Fruit fly (Drosophila melanogaster) whole organism, embryonic: Measurements from ENCODE around the gene Prosalpha6.

Experiments
- CG1024 ChIP-seq: fragments of 200-800 bp; sonication (Bioruptor generic); IDR thresholded peaks from 2 replicates; pipeline ENCODE4 v1.3.6; 2022; ENCODE audit warnings: missing biosample characterization, missing genetic modification characterization
- CG10321 ChIP-seq: fragments of 200-800 bp; sonication (Bioruptor generic); IDR thresholded peaks from 2 replicates; pipeline ENCODE4 v1.3.6; 2022; ENCODE audit warnings: missing biosample characterization, missing genetic modification characterization
- CG11560 ChIP-seq: fragments of 200-800 bp; sonication (Bioruptor generic); IDR thresholded peaks from 3 replicates; pipeline ENCODE4 v1.3.6; 2022; ENCODE audit warnings: missing biosample characterization, missing genetic modification characterization
- CG1529 ChIP-seq: fragments of 200-800 bp; sonication (Bioruptor generic); optimal IDR thresholded peaks from 3 replicates; lab custom pipeline; 2018; ENCODE audit warnings: missing biosample characterization, missing genetic modification characterization
- CG1603 ChIP-seq: fragments of 200-800 bp; sonication (Bioruptor generic); optimal IDR thresholded peaks from 2 replicates; lab custom pipeline; 2019; ENCODE audit warnings: missing biosample characterization, mild to moderate bottlenecking, missing genetic modification characterization, moderate library complexity
- CG17328 ChIP-seq: fragments of 200-800 bp; sonication (Bioruptor generic); IDR thresholded peaks from 2 replicates; pipeline ENCODE4 v1.3.6; 2022; ENCODE audit warnings: missing biosample characterization, missing genetic modification characterization
- CG2120 ChIP-seq: fragments of 200-800 bp; sonication (Bioruptor generic); optimal IDR thresholded peaks from 3 replicates; lab custom pipeline; 2016; ENCODE audit warnings: missing biosample characterization, missing genetic modification characterization
- CG3065 ChIP-seq: fragments of 200-800 bp; sonication (Bioruptor generic); optimal IDR thresholded peaks from 2 replicates; lab custom pipeline; 2016; ENCODE audit warnings: missing biosample characterization, missing genetic modification characterization
- CG3163 ChIP-seq: fragments of 200-800 bp; sonication (Bioruptor generic); optimal IDR thresholded peaks from 3 replicates; lab custom pipeline; 2016; ENCODE audit warnings: missing biosample characterization, missing genetic modification characterization
- CG32767 ChIP-seq: fragments of 200-800 bp; sonication (Bioruptor generic); IDR thresholded peaks from 2 replicates; pipeline ENCODE4 v1.3.6; 2022; ENCODE audit warnings: missing biosample characterization, missing genetic modification characterization
- CG3281 ChIP-seq: fragments of 200-800 bp; sonication (Bioruptor generic); optimal IDR thresholded peaks from 3 replicates; lab custom pipeline; 2017; ENCODE audit warnings: missing biosample characterization, mild to moderate bottlenecking, missing genetic modification characterization
- CG33213 ChIP-seq: fragments of 200-800 bp; sonication (Bioruptor generic); optimal IDR thresholded peaks from 3 replicates; lab custom pipeline; 2016; ENCODE audit warnings: missing biosample characterization, missing genetic modification characterization
- CG34422 ChIP-seq: fragments of 200-800 bp; sonication (Bioruptor generic); IDR thresholded peaks from 3 replicates; pipeline ENCODE4 v1.3.6; 2022; ENCODE audit warnings: missing biosample characterization, missing genetic modification characterization
- CG3838 ChIP-seq: fragments of 200-800 bp; sonication (Bioruptor generic); optimal IDR thresholded peaks from 3 replicates; lab custom pipeline; 2016; ENCODE audit warnings: missing biosample characterization, missing genetic modification characterization
- CG4617 ChIP-seq: fragments of 200-800 bp; sonication (Bioruptor generic); optimal IDR thresholded peaks from 3 replicates; lab custom pipeline; 2016; ENCODE audit warnings: missing biosample characterization, missing genetic modification characterization, borderline replicate concordance
- CG7963 ChIP-seq: fragments of 200-800 bp; sonication (Bioruptor generic); IDR thresholded peaks from 3 replicates; pipeline ENCODE4 v1.3.6; 2022; ENCODE audit warnings: missing biosample characterization, missing genetic modification characterization; ENCODE audit not compliant: partially characterized antibody
- CG8944 ChIP-seq: fragments of 200-800 bp; sonication (Bioruptor generic); optimal IDR thresholded peaks from 3 replicates; lab custom pipeline; 2016; ENCODE audit warnings: missing biosample characterization, missing genetic modification characterization
- CG9876 ChIP-seq: fragments of 200-800 bp; sonication (Bioruptor generic); optimal IDR thresholded peaks from 2 replicates; lab custom pipeline; 2016; ENCODE audit warnings: missing biosample characterization, missing genetic modification characterization
- Dek ChIP-seq: fragments of 200-800 bp; sonication (Bioruptor generic); optimal IDR thresholded peaks from 3 replicates; lab custom pipeline; 2019; ENCODE audit warnings: missing biosample characterization, mild to moderate bottlenecking, missing genetic modification characterization, moderate library complexity
- Fer3 ChIP-seq: fragments of 200-800 bp; sonication (Bioruptor generic); optimal IDR thresholded peaks from 2 replicates; lab custom pipeline; 2018; ENCODE audit warnings: missing biosample characterization, mild to moderate bottlenecking, missing genetic modification characterization, moderate library complexity
- HLHmδ ChIP-seq: fragments of 200-800 bp; sonication (Bioruptor generic); optimal IDR thresholded peaks from 2 replicates; lab custom pipeline; 2018; ENCODE audit warnings: missing biosample characterization, mild to moderate bottlenecking, missing genetic modification characterization, moderate library complexity
- Lim3 ChIP-seq: fragments of 200-800 bp; sonication (Bioruptor generic); IDR thresholded peaks from 2 replicates; pipeline ENCODE4 v1.3.6; 2022; ENCODE audit warnings: missing biosample characterization, missing genetic modification characterization
- MBD-R2 ChIP-seq: fragments of 200-800 bp; sonication (Bioruptor generic); IDR thresholded peaks from 2 replicates; pipeline ENCODE4 v1.3.6; 2022; ENCODE audit warnings: missing biosample characterization, missing genetic modification characterization
- Side ChIP-seq: fragments of 200-800 bp; sonication (Bioruptor generic); optimal IDR thresholded peaks from 2 replicates; lab custom pipeline; 2016; ENCODE audit warnings: missing biosample characterization, missing genetic modification characterization
- Six4 ChIP-seq: fragments of 200-800 bp; sonication (Bioruptor generic); optimal IDR thresholded peaks from 2 replicates; lab custom pipeline; 2016; ENCODE audit warnings: missing biosample characterization, missing genetic modification characterization
- Stat92E ChIP-seq, 3 experiments: fragments of >200 bp in 2 of 3; fragments of 200-800 bp in 1 of 3; sonication (Bioruptor generic) in 1 of 3; optimal IDR thresholded peaks; 2 replicates each; lab custom pipeline; 2017 to 2019; ENCODE audit warnings: missing biosample characterization in 3 of 3, missing genetic modification characterization in 3 of 3, mild to moderate bottlenecking in 1 of 3, moderate library complexity in 1 of 3
- TFAM ChIP-seq: fragments of 200-800 bp; sonication (Bioruptor generic); optimal IDR thresholded peaks from 2 replicates; lab custom pipeline; 2017; ENCODE audit warnings: missing biosample characterization, missing genetic modification characterization, inconsistent platforms
- Taf1 ChIP-seq: fragments of 200-800 bp; sonication (Bioruptor generic); IDR thresholded peaks from 2 replicates; pipeline ENCODE4 v1.3.6; 2022; ENCODE audit warnings: missing biosample characterization, missing genetic modification characterization
- Xrp1 ChIP-seq: fragments of 200-800 bp; sonication (Bioruptor generic); IDR thresholded peaks from 2 replicates; pipeline ENCODE4 v1.3.6; 2022; ENCODE audit warnings: missing biosample characterization, missing genetic modification characterization
- bcd ChIP-seq: fragments of 200-800 bp; sonication (Bioruptor generic); optimal IDR thresholded peaks from 2 replicates; lab custom pipeline; 2017; ENCODE audit warnings: missing biosample characterization, mild to moderate bottlenecking, missing genetic modification characterization
- bowl ChIP-seq: fragments of 200-800 bp; sonication (Bioruptor generic); IDR thresholded peaks from 2 replicates; pipeline ENCODE4 v1.3.6; 2022; ENCODE audit warnings: missing biosample characterization, missing genetic modification characterization
- chm ChIP-seq: fragments of 200-800 bp; sonication (Bioruptor generic); IDR thresholded peaks from 2 replicates; pipeline ENCODE4 v1.3.6; 2022; ENCODE audit warnings: missing biosample characterization, missing genetic modification characterization
- crol ChIP-seq: fragments of 200-800 bp; sonication (Bioruptor generic); IDR thresholded peaks from 2 replicates; pipeline ENCODE4 v1.3.6; 2022; ENCODE audit warnings: missing biosample characterization, missing genetic modification characterization
- ind ChIP-seq: fragments of 200-800 bp; sonication (Bioruptor generic); optimal IDR thresholded peaks from 3 replicates; lab custom pipeline; 2016; ENCODE audit warnings: missing biosample characterization, missing genetic modification characterization
- knrl ChIP-seq: fragments of 200-800 bp; sonication (Bioruptor generic); IDR thresholded peaks from 3 replicates; pipeline ENCODE4 v1.3.6; 2022; ENCODE audit warnings: missing biosample characterization, missing genetic modification characterization; ENCODE audit not compliant: partially characterized antibody
- luna ChIP-seq: fragments of 200-800 bp; sonication (Bioruptor generic); optimal IDR thresholded peaks from 2 replicates; lab custom pipeline; 2016; ENCODE audit warnings: missing biosample characterization, missing genetic modification characterization
- nom ChIP-seq: fragments of 200-800 bp; sonication (Bioruptor generic); optimal IDR thresholded peaks from 2 replicates; lab custom pipeline; 2017; ENCODE audit warnings: missing biosample characterization, missing genetic modification characterization, mild to moderate bottlenecking, moderate library complexity, missing genetic modification reagents
- oc ChIP-seq: fragments of 200-800 bp; sonication (Bioruptor generic); optimal IDR thresholded peaks from 2 replicates; lab custom pipeline; 2018; ENCODE audit warnings: missing biosample characterization, mild to moderate bottlenecking, missing genetic modification characterization, moderate library complexity
- onecut ChIP-seq: fragments of 200-800 bp; sonication (Bioruptor generic); IDR thresholded peaks from 2 replicates; pipeline ENCODE4 v1.3.6; 2022; ENCODE audit warnings: missing biosample characterization, missing genetic modification characterization
- pfk ChIP-seq: fragments of 200-800 bp; sonication (Bioruptor generic); optimal IDR thresholded peaks from 2 replicates; lab custom pipeline; 2018; ENCODE audit warnings: missing biosample characterization, mild to moderate bottlenecking, missing genetic modification characterization, moderate library complexity
- ro ChIP-seq: fragments of 200-800 bp; sonication (Bioruptor generic); IDR thresholded peaks from 2 replicates; pipeline ENCODE4 v1.3.6; 2022; ENCODE audit warnings: missing biosample characterization, missing genetic modification characterization
- sens-2 ChIP-seq: fragments of 200-800 bp; sonication (Bioruptor generic); IDR thresholded peaks from 2 replicates; pipeline ENCODE4 v1.3.6; 2022; ENCODE audit warnings: missing biosample characterization, missing genetic modification characterization
- sqz ChIP-seq: fragments of 200-800 bp; sonication (Bioruptor generic); optimal IDR thresholded peaks from 3 replicates; lab custom pipeline; 2018; ENCODE audit warnings: missing biosample characterization, mild to moderate bottlenecking, missing genetic modification characterization
- tap ChIP-seq: fragments of 200-800 bp; optimal IDR thresholded peaks from 3 replicates; lab custom pipeline; 2019; ENCODE audit warnings: missing biosample characterization, mild to moderate bottlenecking, missing genetic modification characterization, moderate library complexity
- tin ChIP-seq: fragments of 200-800 bp; sonication (Bioruptor generic); optimal IDR thresholded peaks from 3 replicates; lab custom pipeline; 2016; ENCODE audit warnings: missing biosample characterization, missing genetic modification characterization
- tup ChIP-seq: fragments of 200-800 bp; sonication (Bioruptor generic); optimal IDR thresholded peaks from 2 replicates; lab custom pipeline; 2016; ENCODE audit warnings: missing biosample characterization, mild to moderate bottlenecking, missing genetic modification characterization, moderate library complexity
- wek ChIP-seq: fragments of 200-800 bp; sonication (Bioruptor generic); optimal IDR thresholded peaks from 3 replicates; lab custom pipeline; 2018; ENCODE audit warnings: missing biosample characterization, mild to moderate bottlenecking, missing genetic modification characterization, moderate library complexity
- wor ChIP-seq: fragments of 200-800 bp; sonication (Bioruptor generic); IDR thresholded peaks from 2 replicates; pipeline ENCODE4 v1.3.6; 2022; ENCODE audit warnings: missing biosample characterization, missing genetic modification characterization

Prosalpha6 gene

dm6 chr2L:10260750-10261493 lies 39.8 kb downstream of the Prosalpha6 start, which contains the start of gene Pten (continued):
- TF ChIP-seq CG8944 (GFP tag; lab: Kevin White, UChicago) (peak; percentile 37), wor (GFP tag; lab: Robert Waterston, UW) (no peak), CG11560 (tag; lab: Robert Waterston, UW) (peak; percentile 92; the same call in 2 of the 3 replicates), tap (tag; lab: Kevin White, UChicago) (no peak), CG3163 (peak; percentile 27), crol (no peak), tin (GFP tag; lab: Kevin White, UChicago) (peak; percentile 50), CG4617 (GFP tag; lab: Kevin White, UChicago) (peak; percentile 70), oc (tag; lab: Kevin White, UChicago) (no peak), CG9876 (GFP tag; lab: Kevin White, UChicago) (no peak), sens-2 (GFP tag; lab: Robert Waterston, UW) (no peak), chm (GFP tag; lab: Robert Waterston, UW) (no peak), Stat92E (GFP tag; optimal IDR thresholded peaks at IDR 0.05; lab: Kevin White, UChicago) (no peak)

- TF ChIP-seq bowl (GFP tag; lab: Robert Waterston, UW) (no peak), Dek (no peak), CG17328 (GFP tag; lab: Robert Waterston, UW) (no peak), ro (no peak), bcd (GFP tag; lab: Kevin White, UChicago) (no peak), nom (GFP tag; lab: Kevin White, UChicago) (no peak)
Observed at dm6 chr2L:10261774-10262173, 40.6 kb downstream of the Prosalpha6 start.

- TF ChIP-seq HLHmδ (GFP tag; lab: Kevin White, UChicago) (no peak), CG1024 (GFP tag; lab: Robert Waterston, UW) (peak; percentile 86), TFAM (GFP tag; lab: Kevin White, UChicago) (no peak), CG3838 (no peak), Lim3 (no peak), Six4 (no peak), CG3065 (no peak), CG32767 (GFP tag; lab: Robert Waterston, UW) (peak; percentile 86), MBD-R2 (GFP tag; lab: Robert Waterston, UW) (peak; percentile 77), Xrp1 (GFP tag; lab: Robert Waterston, UW) (no peak), pfk (GFP tag; lab: Kevin White, UChicago) (peak; percentile 92), CG2120 (GFP tag; lab: Kevin White, UChicago) (no peak), Fer3 (tag; lab: Kevin White, UChicago) (no peak), CG7963 (GFP tag; lab: Robert Waterston, UW) (no peak), luna (no peak), tap (tag; lab: Kevin White, UChicago) (no peak), Side (GFP tag; lab: Kevin White, UChicago) (no peak), wek (GFP tag; lab: Kevin White, UChicago) (peak; percentile 22), CG3281 (peak; percentile 75), Taf1 (GFP tag; lab: Robert Waterston, UW) (no peak), CG1529 (GFP tag; lab: Kevin White, UChicago) (no peak), onecut (GFP tag; lab: Robert Waterston, UW) (peak; percentile 96), knrl (GFP tag; lab: Robert Waterston, UW) (no peak), CG33213 (GFP tag; lab: Kevin White, UChicago) (no peak), CG34422 (GFP tag; lab: Robert Waterston, UW) (no peak), ind (no peak), CG10321 (GFP tag; lab: Robert Waterston, UW) (no peak), tup (GFP tag; lab: Kevin White, UChicago) (no peak), sqz (GFP tag; lab: Kevin White, UChicago) (no peak), CG1603 (tag; lab: Kevin White, UChicago) (peak; percentile 100)
Observed at dm6 chr2L:10263343-10263744, 42.2 kb downstream of the Prosalpha6 start, which contains the start of gene Rsf1. TSS of gene Rsf1 (minus strand) at chr2L:10263554.
